Worm (Caenorhabditis elegans): Measurements from ENCODE around the gene srz-67.

The srz-67 gene

ce11 chrII:3277686-3278085, 40.7 kb upstream of the srz-67 start, which contains the start of gene F02E11.4:
F02E11.4 (minus strand) TSS chrII:3277786.
- no peak for TF ChIP-seq odd-2 (tag; optimal IDR thresholded peaks at IDR 0.05)
- TF ChIP-seq eyg-1 (tag; optimal IDR thresholded peaks at IDR 0.05): no peak
- no peak for TF ChIP-seq ahr-1 (tag; optimal IDR thresholded peaks at IDR 0.05)
- no peak for TF ChIP-seq nhr-232 (tag; optimal IDR thresholded peaks at IDR 0.05)
- TF ChIP-seq che-1 (tag; optimal IDR thresholded peaks at IDR 0.05): no peak
- TF ChIP-seq lim-6 (tag; optimal IDR thresholded peaks at IDR 0.05): no peak
- no peak for TF ChIP-seq ceh-24 (tag; optimal IDR thresholded peaks at IDR 0.05)
- TF ChIP-seq lin-11 (tag; optimal IDR thresholded peaks at IDR 0.05): no peak
- TF ChIP-seq ttx-3 (tag; optimal IDR thresholded peaks at IDR 0.05): no peak
- TF ChIP-seq dve-1 (tag; optimal IDR thresholded peaks at IDR 0.05): no peak
- TF ChIP-seq Y22D7AL.16 (tag; optimal IDR thresholded peaks at IDR 0.05): no peak
- no peak for TF ChIP-seq sox-2 (GFP tag; IDR thresholded peaks at IDR 0.05)

- TF ChIP-seq ceh-19 (GFP tag; optimal IDR thresholded peaks at IDR 0.05): no peak
- TF ChIP-seq tbx-7 (tag; optimal IDR thresholded peaks at IDR 0.05): no peak
- TF ChIP-seq ceh-31 (tag; optimal IDR thresholded peaks at IDR 0.05): no peak
- TF ChIP-seq ama-1 (optimal IDR thresholded peaks at IDR 0.05): no peak
- no peak for TF ChIP-seq dve-1 (tag; optimal IDR thresholded peaks at IDR 0.05)
- no peak for TF ChIP-seq fkh-6 (tag; optimal IDR thresholded peaks at IDR 0.05)
- no peak for TF ChIP-seq ztf-16 (tag; optimal IDR thresholded peaks at IDR 0.05)
- TF ChIP-seq sox-2 (GFP tag; IDR thresholded peaks at IDR 0.05): no peak
- TF ChIP-seq pat-9 (tag; optimal IDR thresholded peaks at IDR 0.05): no peak
- TF ChIP-seq nhr-11 (tag; optimal IDR thresholded peaks at IDR 0.05): no peak
- TF ChIP-seq unc-42 (tag; optimal IDR thresholded peaks at IDR 0.05): no peak
- TF ChIP-seq ceh-14 (tag; optimal IDR thresholded peaks at IDR 0.05): no peak
- TF ChIP-seq C38D4.7 (GFP tag; optimal IDR thresholded peaks at IDR 0.05): no peak
- TF ChIP-seq unc-55 (GFP tag; optimal IDR thresholded peaks at IDR 0.05): no peak
- no peak for TF ChIP-seq K09A11.1 (tag; optimal IDR thresholded peaks at IDR 0.05; ENCODE audit: insufficient read depth)
- no peak for TF ChIP-seq F13H6.1 (tag; optimal IDR thresholded peaks at IDR 0.05)
- no peak for TF ChIP-seq npax-4 (tag; optimal IDR thresholded peaks at IDR 0.05)
- no peak for TF ChIP-seq elt-4 (tag; optimal IDR thresholded peaks at IDR 0.05)
These were observed 38.0 kb upstream of the srz-67 start, which contains the start of gene F02E11.3 for ce11 chrII:3274923-3275322. F02E11.3 (minus strand) TSS chrII:3275023.

ce11 chrII:3270598-3270997, 33.7 kb upstream of the srz-67 start:
- TF ChIP-seq hlh-13 (GFP tag; optimal IDR thresholded peaks at IDR 0.05) (no peak), ceh-22 (tag; optimal IDR thresholded peaks at IDR 0.05) (no peak), nhr-232 (tag; optimal IDR thresholded peaks at IDR 0.05) (no peak), ref-2 (tag; optimal IDR thresholded peaks at IDR 0.05) (no peak), tbx-2 (tag; optimal IDR thresholded peaks at IDR 0.05) (no peak), ceh-48 (tag; optimal IDR thresholded peaks at IDR 0.05) (no peak)

ce11 chrII:3267815-3268214, 30.9 kb upstream of the srz-67 start:
- no peak for TF ChIP-seq pax-1 (tag; optimal IDR thresholded peaks at IDR 0.05)
- no peak for TF ChIP-seq ceh-19 (GFP tag; optimal IDR thresholded peaks at IDR 0.05)
- peak; percentile 10 for TF ChIP-seq nhr-232 (tag; optimal IDR thresholded peaks at IDR 0.05)
- TF ChIP-seq dve-1 (tag; optimal IDR thresholded peaks at IDR 0.05): no peak
- peak; percentile 18 for TF ChIP-seq Y22D7AL.16 (tag; optimal IDR thresholded peaks at IDR 0.05)
- peak; percentile 48 for TF ChIP-seq che-1 (tag; optimal IDR thresholded peaks at IDR 0.05)
- TF ChIP-seq nhr-11 (tag; optimal IDR thresholded peaks at IDR 0.05): no peak

ce11 chrII:3267365-3267764, 30.4 kb upstream of the srz-67 start, which contains the start of gene F02E11.7:
F02E11.7 (plus strand) TSS chrII:3267665.
- TF ChIP-seq Y22D7AL.16 (tag; optimal IDR thresholded peaks at IDR 0.05): no peak
- no peak for TF ChIP-seq hlh-8 (tag; optimal IDR thresholded peaks at IDR 0.05)
- TF ChIP-seq ztf-16 (tag; optimal IDR thresholded peaks at IDR 0.05): no peak
- TF ChIP-seq ceh-34 (tag; optimal IDR thresholded peaks at IDR 0.05): no peak
- no peak for TF ChIP-seq K02D7.2 (tag; optimal IDR thresholded peaks at IDR 0.05)
- no peak for TF ChIP-seq nhr-232 (tag; optimal IDR thresholded peaks at IDR 0.05)
- no peak for TF ChIP-seq sox-2 (GFP tag; IDR thresholded peaks at IDR 0.05)
- no peak for TF ChIP-seq dmd-4 (tag; optimal IDR thresholded peaks at IDR 0.05; ENCODE audit: borderline replicate concordance)
- TF ChIP-seq unc-55 (GFP tag; optimal IDR thresholded peaks at IDR 0.05): no peak
- no peak for TF ChIP-seq ceh-45 (GFP tag; IDR thresholded peaks at IDR 0.05)
- TF ChIP-seq elt-4 (tag; optimal IDR thresholded peaks at IDR 0.05): no peak
- no peak for TF ChIP-seq nhr-11 (tag; optimal IDR thresholded peaks at IDR 0.05)
- TF ChIP-seq ceh-14 (tag; optimal IDR thresholded peaks at IDR 0.05): no peak
- no peak for TF ChIP-seq C08G9.2 (tag; optimal IDR thresholded peaks at IDR 0.05)
- no peak for TF ChIP-seq ceh-19 (GFP tag; optimal IDR thresholded peaks at IDR 0.05)
- TF ChIP-seq K09A11.1 (tag; optimal IDR thresholded peaks at IDR 0.05; ENCODE audit: insufficient read depth): no peak
- TF ChIP-seq lin-11 (tag; optimal IDR thresholded peaks at IDR 0.05): no peak
